Worm (Caenorhabditis elegans) whole organism, L4 larva: ENCODE measurements around the gene bath-36.
"Not testable (repeated sequence)": the region's sequence is repeated elsewhere in the genome, so short reads cannot be mapped to it uniquely, and the experiment has no call there.

ENCODE experiments used
- F10B5.3 ChIP-seq: sonication (generic microtip); optimal IDR thresholded peaks from 2 replicates; lab custom pipeline; 2016; ENCODE audit warnings: mild to moderate bottlenecking, missing genetic modification characterization, missing compliant biosample characterization
- R02D3.7 ChIP-seq: fragments of 150-350 bp; sonication (generic microtip); optimal IDR thresholded peaks from 3 replicates; lab custom pipeline; 2014; ENCODE audit warnings: missing biosample characterization, missing genetic modification characterization
- Y48G9A.11 ChIP-seq: fragments of 200-800 bp; sonication (Bioruptor generic); IDR thresholded peaks from 2 replicates; pipeline ENCODE4 v1.3.6; 2022; ENCODE audit warnings: missing genetic modification reagents, missing genetic modification characterization, missing compliant biosample characterization
- Y5F2A.4 ChIP-seq: fragments of 200-800 bp; sonication (Bioruptor generic); optimal IDR thresholded peaks from 2 replicates; lab custom pipeline; 2018; ENCODE audit warnings: mild to moderate bottlenecking, missing genetic modification characterization, missing compliant biosample characterization
- dmd-8 ChIP-seq: fragments of 200-800 bp; sonication (Bioruptor generic); IDR thresholded peaks from 2 replicates; pipeline ENCODE4 v1.3.6; 2022; ENCODE audit warnings: missing genetic modification characterization, missing compliant biosample characterization
- egl-27 ChIP-seq: sonication (generic microtip); optimal IDR thresholded peaks from 3 replicates; lab custom pipeline; 2017; ENCODE audit warnings: missing biosample characterization, missing genetic modification reagents, missing genetic modification characterization
- jun-1 ChIP-seq: fragments of 150-350 bp; optimal IDR thresholded peaks from 2 replicates; lab custom pipeline; 2014; ENCODE audit warnings: missing biosample characterization, missing genetic modification reagents, missing genetic modification characterization
- lir-3 ChIP-seq: sonication (generic microtip); optimal IDR thresholded peaks from 2 replicates; lab custom pipeline; 2016; ENCODE audit warnings: mild to moderate bottlenecking, missing genetic modification characterization, missing compliant biosample characterization
- nhr-42 ChIP-seq: fragments of 200-800 bp; sonication (Bioruptor generic); IDR thresholded peaks from 2 replicates; pipeline ENCODE4 v1.3.6; 2022; ENCODE audit warnings: missing genetic modification characterization, missing compliant biosample characterization
- set-16 ChIP-seq: fragments of 200-800 bp; sonication (Bioruptor generic); IDR thresholded peaks from 2 replicates; pipeline ENCODE4 v1.3.6; 2022; ENCODE audit warnings: missing genetic modification reagents, missing genetic modification characterization, missing compliant biosample characterization
- unc-62 ChIP-seq, 3 experiments: fragments of 150-350 bp in 1 of 3; sonication (generic microtip); optimal IDR thresholded peaks in 2 of 3; peaks in 1 of 3; 1 replicate in 1 of 3; 2 replicates in 2 of 3; lab custom pipeline; 2014 to 2017; ENCODE audit warnings: missing biosample characterization in 3 of 3, missing genetic modification characterization in 3 of 3, missing genetic modification reagents in 3 of 3, missing genotype in 1 of 3
- zag-1 ChIP-seq: fragments of 150-350 bp; optimal IDR thresholded peaks from 2 replicates; lab custom pipeline; 2014; ENCODE audit warnings: missing biosample characterization, missing genetic modification characterization
- ztf-7 ChIP-seq: fragments of 150-350 bp; optimal IDR thresholded peaks from 2 replicates; lab custom pipeline; 2014; ENCODE audit warnings: missing biosample characterization, missing genetic modification characterization

DNA sequence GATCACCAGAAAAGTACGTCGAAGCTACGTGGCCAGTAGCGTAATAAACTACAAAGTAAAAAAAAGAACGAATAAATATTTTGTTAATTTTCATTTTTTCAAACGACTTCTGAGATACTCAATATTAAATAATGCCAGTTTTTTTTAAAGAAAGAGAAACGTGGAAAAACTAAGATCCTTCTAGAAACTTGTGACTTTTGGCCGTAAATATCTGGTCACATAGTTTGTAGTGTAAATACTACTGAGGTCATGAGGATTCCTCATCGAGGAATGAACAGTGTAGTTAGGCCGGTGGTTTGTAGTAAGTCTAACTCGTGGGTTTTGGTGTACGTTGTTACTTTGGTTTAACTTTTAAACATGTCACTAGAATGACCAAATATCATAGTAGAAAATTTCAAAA lies 19.7 kb upstream of the bath-36 start:
- TF ChIP-seq dmd-8; ztf-7 (tag; lab: Kevin White, UChicago); F10B5.3 (tag; lab: Kevin White, UChicago); Y5F2A.4; lir-3 (tag; lab: Kevin White, UChicago); zag-1 (tag; lab: Kevin White, UChicago); jun-1 (tag; lab: Kevin White, UChicago); set-16; unc-62 (GFP tag; optimal IDR thresholded peaks at IDR 0.05 in 1 of 2; lab: Kevin White, UChicago); unc-62 (tag; optimal IDR thresholded peaks at IDR 0.05; lab: Kevin White, UChicago); Y48G9A.11 (GFP tag; lab: Robert Waterston, UW); nhr-42 (GFP tag; lab: Robert Waterston, UW); R02D3.7 (tag; lab: Kevin White, UChicago); egl-27 (tag; lab: Kevin White, UChicago): not testable (repeated sequence)
